Worm (Caenorhabditis elegans) whole organism, L4/young adult: ENCODE results near the gene ddn-3.

Experiments
- W03F9.2 ChIP-seq: fragments of 150-350 bp; optimal IDR thresholded peaks from 2 replicates; lab custom pipeline; 2014; ENCODE audit warnings: missing biosample characterization, missing genetic modification characterization
- dao-5 ChIP-seq: sonication (generic microtip); optimal IDR thresholded peaks from 2 replicates; lab custom pipeline; 2016; ENCODE audit warnings: missing genotype, missing genetic modification characterization, moderate library complexity, missing compliant biosample characterization
- him-1 ChIP-seq: sonication (generic microtip); optimal IDR thresholded peaks from 2 replicates; lab custom pipeline; 2016; ENCODE audit warnings: missing genotype, missing genetic modification reagents, missing genetic modification characterization, missing compliant biosample characterization

- TF ChIP-seq W03F9.2 (tag; lab: Kevin White, UChicago), result peak; percentile 97
- TF ChIP-seq dao-5, result no peak
- TF ChIP-seq him-1 (tag; lab: Kevin White, UChicago), result peak; percentile 59
Measured at ce11 chrV:14347234-14347826, 36.3 kb upstream of the ddn-3 start, which contains the start of gene cept-2.
